Worm (Caenorhabditis elegans): Measurements from ENCODE around the gene F36G9.13.

Gene F36G9.13

ce11 chrV:15955497-15955896 is 27.6 kb upstream of the F36G9.13 start, which contains the start of gene srh-186:
Gene srh-186, plus strand, starts transcription at chrV:15955797.
- no peak for TF ChIP-seq nhr-77 (tag; optimal IDR thresholded peaks at IDR 0.05)
- TF ChIP-seq ama-1 (optimal IDR thresholded peaks at IDR 0.05), result no peak
- no peak for TF ChIP-seq nhr-10 (tag; optimal IDR thresholded peaks at IDR 0.05)
- no peak for TF ChIP-seq mbf-1 (tag; optimal IDR thresholded peaks at IDR 0.05)
- TF ChIP-seq elt-3 (tag; optimal IDR thresholded peaks at IDR 0.05), result no peak
- no peak for TF ChIP-seq lin-13 (GFP tag; optimal IDR thresholded peaks at IDR 0.05)

- TF ChIP-seq ztf-11 (tag; optimal IDR thresholded peaks at IDR 0.05), result no peak
- no peak for TF ChIP-seq nhr-21 (tag; optimal IDR thresholded peaks at IDR 0.05)
- TF ChIP-seq ama-1 (optimal IDR thresholded peaks at IDR 0.05), result no peak
- no peak for TF ChIP-seq elt-1 (tag; optimal IDR thresholded peaks at IDR 0.05)
- no peak for TF ChIP-seq ztf-1 (GFP tag; conservative IDR thresholded peaks at IDR 0.05)
Observed at ce11 chrV:15957098-15957497, 26.0 kb upstream of the F36G9.13 start, which contains the start of gene F36G9.3. Gene F36G9.3, plus strand, starts transcription at chrV:15957398.

ce11 chrV:15959456-15959855 is 23.6 kb upstream of the F36G9.13 start:
- no peak for TF ChIP-seq nhr-10 (tag; optimal IDR thresholded peaks at IDR 0.05)
- no peak for TF ChIP-seq elt-1 (tag; optimal IDR thresholded peaks at IDR 0.05)
- peak; percentile 43 for TF ChIP-seq sma-9 (GFP tag; optimal IDR thresholded peaks at IDR 0.05)
- no peak for TF ChIP-seq sma-9 (tag; optimal IDR thresholded peaks at IDR 0.05)
- peak; percentile 18 for TF ChIP-seq C34F6.9 (tag; optimal IDR thresholded peaks at IDR 0.05)

- TF ChIP-seq mbf-1 (tag; optimal IDR thresholded peaks at IDR 0.05) (no peak), unc-55 (GFP tag; optimal IDR thresholded peaks at IDR 0.05) (no peak), ama-1 (optimal IDR thresholded peaks at IDR 0.05) (no peak), nhr-237 (tag; optimal IDR thresholded peaks at IDR 0.05) (no peak), nhr-25 (tag; optimal IDR thresholded peaks at IDR 0.05) (no peak), unc-39 (tag; optimal IDR thresholded peaks at IDR 0.05) (no peak), aly-2 (tag; optimal IDR thresholded peaks at IDR 0.05) (no peak), F13H6.1 (tag; optimal IDR thresholded peaks at IDR 0.05) (no peak), zag-1 (tag; optimal IDR thresholded peaks at IDR 0.05) (no peak), ceh-82 (tag; optimal IDR thresholded peaks at IDR 0.05) (no peak), fos-1 (tag; optimal IDR thresholded peaks at IDR 0.05) (no peak), mdl-1 (tag; optimal IDR thresholded peaks at IDR 0.05) (no peak), nhr-23 (tag; optimal IDR thresholded peaks at IDR 0.05) (no peak), skn-1 (tag; optimal IDR thresholded peaks at IDR 0.05) (no peak), sma-3 (GFP tag; optimal IDR thresholded peaks at IDR 0.05) (no peak), lin-13 (GFP tag; optimal IDR thresholded peaks at IDR 0.05) (no peak), ztf-11 (tag; optimal IDR thresholded peaks at IDR 0.05) (no peak), elt-3 (tag; optimal IDR thresholded peaks at IDR 0.05) (no peak)
Observed at ce11 chrV:15965114-15965513, 18.0 kb upstream of the F36G9.13 start, which contains the start of gene sri-2. Gene sri-2, minus strand, starts transcription at chrV:15965214.

- TF ChIP-seq gmeb-1 (tag; optimal IDR thresholded peaks at IDR 0.05) (no peak), sma-9 (GFP tag; optimal IDR thresholded peaks at IDR 0.05) (no peak), sma-9 (tag; optimal IDR thresholded peaks at IDR 0.05) (no peak)
Observed at ce11 chrV:15967542-15967941, 15.6 kb upstream of the F36G9.13 start, which contains the start of gene sri-1. Gene sri-1, minus strand, starts transcription at chrV:15967642.

ce11 chrV:15969653-15970052 is 13.4 kb upstream of the F36G9.13 start, which contains the start of gene F36G9.7:
Gene F36G9.7, minus strand, starts transcription at chrV:15969753.
- TF ChIP-seq egl-27 (tag; optimal IDR thresholded peaks at IDR 0.05) (no peak), C34F6.9 (tag; optimal IDR thresholded peaks at IDR 0.05) (no peak)

- TF ChIP-seq unc-62 (GFP tag; optimal IDR thresholded peaks at IDR 0.05) (no peak), gmeb-1 (tag; optimal IDR thresholded peaks at IDR 0.05) (no peak), unc-39 (tag; optimal IDR thresholded peaks at IDR 0.05) (no peak), zag-1 (tag; optimal IDR thresholded peaks at IDR 0.05) (no peak), nhr-237 (tag; optimal IDR thresholded peaks at IDR 0.05) (no peak), nhr-11 (tag; optimal IDR thresholded peaks at IDR 0.05) (no peak), lsy-2 (tag; optimal IDR thresholded peaks at IDR 0.05) (no peak), peb-1 (tag; optimal IDR thresholded peaks at IDR 0.05) (no peak), skn-1 (tag; optimal IDR thresholded peaks at IDR 0.05) (no peak), mab-5 (tag; optimal IDR thresholded peaks at IDR 0.05) (no peak), ceh-82 (tag; optimal IDR thresholded peaks at IDR 0.05) (no peak)
Observed at ce11 chrV:15970820-15971219, 12.3 kb upstream of the F36G9.13 start.
